Fruit fly (Drosophila melanogaster) S2 (cell line): ENCODE measurements around the gene lectin-37Db.

Source experiments
- CG8478 ChIP-seq: fragments of >200 bp; optimal IDR thresholded peaks from 2 replicates; lab custom pipeline; 2018
- CTCF ChIP-seq, 2 experiments: fragments of >200 bp; optimal IDR thresholded peaks; 2 replicates each; lab custom pipeline; 2018

Gene lectin-37Db

dm6 chr2L:19463405-19463804 is 44.5 kb downstream of the lectin-37Db start:
- TF ChIP-seq CG8478 (lab: Kevin White, UChicago): no peak
- no peak for TF ChIP-seq CTCF (optimal IDR thresholded peaks at IDR 0.05; lab: Kevin White, UChicago)

- TF ChIP-seq CTCF (optimal IDR thresholded peaks at IDR 0.05; lab: Kevin White, UChicago) (no peak), CG8478 (lab: Kevin White, UChicago) (no peak)
Observed at dm6 chr2L:19463824-19464317, 45.0 kb downstream of the lectin-37Db start, which contains the start of gene tj. tj (plus strand) TSS chr2L:19464267.

- no peak for TF ChIP-seq CG8478 (lab: Kevin White, UChicago)
- no peak for TF ChIP-seq CTCF (optimal IDR thresholded peaks at IDR 0.05; lab: Kevin White, UChicago)
Observed at dm6 chr2L:19469090-19469489, 50.2 kb downstream of the lectin-37Db start.
